Fruit fly (Drosophila melanogaster) S2 (cell line): Measurements from ENCODE around the gene CG31677.

ENCODE experiments used
- CG8478 ChIP-seq: fragments of >200 bp; optimal IDR thresholded peaks from 2 replicates; lab custom pipeline; 2018
- CTCF ChIP-seq, 2 experiments: fragments of >200 bp; optimal IDR thresholded peaks; 2 replicates each; lab custom pipeline; 2018

- TF ChIP-seq CG8478 (lab: Kevin White, UChicago) (no peak), CTCF (optimal IDR thresholded peaks at IDR 0.05; lab: Kevin White, UChicago) (peak; percentile 60 to 70)
Observed at dm6 chr2L:20575939-20576338, 28.1 kb downstream of the CG31677 start.
